Worm (Caenorhabditis elegans) whole organism, late embryonic: ENCODE measurements around the gene C37E2.10.

Experiments
- F13H6.1 ChIP-seq: sonication (generic microtip); optimal IDR thresholded peaks from 2 replicates; lab custom pipeline; 2016; ENCODE audit warnings: missing genetic modification characterization, missing compliant biosample characterization
- ceh-31 ChIP-seq: sonication (generic microtip); optimal IDR thresholded peaks from 2 replicates; lab custom pipeline; 2016; ENCODE audit warnings: missing genetic modification characterization, missing compliant biosample characterization
- dve-1 ChIP-seq: sonication (generic microtip); optimal IDR thresholded peaks from 2 replicates; lab custom pipeline; 2017; ENCODE audit warnings: antibody characterized with exemption, mild to moderate bottlenecking, missing genetic modification characterization, missing compliant biosample characterization
- fkh-6 ChIP-seq: sonication (generic microtip); optimal IDR thresholded peaks from 2 replicates; lab custom pipeline; 2016; ENCODE audit warnings: missing genetic modification characterization, missing compliant biosample characterization
- nhr-11 ChIP-seq: fragments of 150-350 bp; optimal IDR thresholded peaks from 2 replicates; lab custom pipeline; 2014; ENCODE audit warnings: missing biosample characterization, missing genetic modification characterization
- nhr-232 ChIP-seq: sonication (generic microtip); optimal IDR thresholded peaks from 2 replicates; lab custom pipeline; 2016; ENCODE audit warnings: missing genetic modification characterization, missing compliant biosample characterization
- pag-3 ChIP-seq: sonication (generic microtip); optimal IDR thresholded peaks from 2 replicates; lab custom pipeline; 2016; ENCODE audit warnings: missing compliant biosample characterization, missing genetic modification characterization, borderline replicate concordance
- pha-4 ChIP-seq: fragments of 150-350 bp; optimal IDR thresholded peaks from 2 replicates; lab custom pipeline; 2018; ENCODE audit warnings: missing biosample characterization, missing genetic modification reagents, missing genetic modification characterization
- unc-86 ChIP-seq: sonication (generic microtip); optimal IDR thresholded peaks from 2 replicates; lab custom pipeline; 2016; ENCODE audit warnings: missing genetic modification characterization, missing compliant biosample characterization

- TF ChIP-seq pha-4 (tag; lab: Kevin White, UChicago) (no peak), ceh-31 (no peak), fkh-6 (tag; lab: Kevin White, UChicago) (no peak), nhr-232 (no peak), pag-3 (tag; lab: Kevin White, UChicago) (no peak), F13H6.1 (tag; lab: Kevin White, UChicago) (no peak), unc-86 (tag; lab: Kevin White, UChicago) (no peak), dve-1 (tag; lab: Kevin White, UChicago) (no peak), nhr-11 (tag; lab: Kevin White, UChicago) (no peak)
Observed at ce11 chrX:14186466-14186865, 7.7 kb downstream of the C37E2.10 start, which contains the start of gene ceh-36.
